Worm (Caenorhabditis elegans): ENCODE data around the gene trul-1.
A peak's percentile ranks its signal among the peaks of the same experiment; 100 is the strongest.

DNA sequence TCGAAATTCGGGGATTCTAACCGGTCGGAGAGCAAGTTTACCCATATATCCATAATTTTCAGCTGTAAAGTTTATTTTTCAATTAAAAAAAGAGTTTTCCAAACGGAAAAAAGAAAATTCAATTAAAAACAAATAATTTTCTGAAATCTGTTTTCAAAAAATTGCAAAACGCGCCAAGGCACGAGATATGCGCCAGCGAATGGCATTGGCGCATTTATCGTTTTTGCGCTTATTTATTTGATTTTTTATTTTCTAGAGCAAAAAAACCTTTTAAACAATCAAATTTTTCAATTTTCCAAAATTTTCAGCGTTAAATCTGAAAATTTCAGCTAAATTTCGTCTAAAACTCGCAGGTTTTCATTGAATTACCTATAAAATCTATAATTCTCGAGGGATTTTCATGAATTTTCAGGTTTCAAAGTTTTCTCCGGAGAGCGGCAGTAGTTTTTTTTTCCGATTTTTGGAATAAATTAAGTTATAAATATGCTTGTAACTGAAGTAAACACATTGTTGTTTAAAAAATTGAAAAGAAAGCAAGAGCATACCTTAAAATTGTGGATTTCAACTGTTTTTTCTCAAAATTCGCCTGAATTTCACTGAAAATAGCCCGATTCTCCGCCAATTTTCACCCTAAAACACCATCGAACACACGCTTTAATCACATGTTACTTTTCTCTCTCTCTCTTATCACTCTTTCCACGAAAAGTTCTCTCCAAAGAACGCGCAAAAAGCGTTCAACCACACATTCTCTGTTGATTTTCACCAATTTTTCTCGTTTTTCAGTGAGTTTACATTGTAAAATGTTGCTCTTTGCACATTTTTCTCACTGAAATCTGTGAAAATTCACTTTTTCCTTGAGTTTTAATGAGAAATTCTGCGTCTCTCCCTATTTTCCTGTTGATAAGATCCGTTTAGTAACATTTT, 3.5 kb upstream of the trul-1 start, which contains the start of gene B0432.10:
- TF ChIP-seq nhr-11 (tag; optimal IDR thresholded peaks at IDR 0.05) (peak; percentile 25), zip-2 (tag; optimal IDR thresholded peaks at IDR 0.05) (no peak)

All from whole organism, L4 larva.